Fruit fly (Drosophila melanogaster): ENCODE results near the gene CG12213.

Gene CG12213

dm6 chr3R:11974631-11975030, 7.1 kb upstream of the CG12213 start, which contains the start of gene Tango9 (continued):
- TF ChIP-seq CG30020 (tag; optimal IDR thresholded peaks at IDR 0.05) (peak; percentile 11), PHDP (tag; optimal IDR thresholded peaks at IDR 0.05) (no peak), HLH3B (GFP tag; IDR thresholded peaks at IDR 0.05) (0 out of 2 replicates have a peak, but pooled peaks have one; percentile 9), CG6683 (GFP tag; optimal IDR thresholded peaks at IDR 0.05) (no peak), dmrt11E (tag; optimal IDR thresholded peaks at IDR 0.05) (no peak), Med (GFP tag) (peak; percentile 63), Doc3 (GFP tag; IDR thresholded peaks at IDR 0.05; ENCODE audit: partially characterized antibody) (no peak), CG13424 (tag; optimal IDR thresholded peaks at IDR 0.05) (peak; percentile 1), CG13894 (tag; optimal IDR thresholded peaks at IDR 0.05) (no peak), CG9797 (GFP tag; optimal IDR thresholded peaks at IDR 0.05) (peak; percentile 84), fru (optimal IDR thresholded peaks at IDR 0.05) (no peak), CG4404 (GFP tag; IDR thresholded peaks at IDR 0.05) (no peak), nerfin-2 (GFP tag; IDR thresholded peaks at IDR 0.05; ENCODE audit: partially characterized antibody) (no peak), NC2α (GFP tag; optimal IDR thresholded peaks at IDR 0.05) (no peak), sqz (GFP tag; optimal IDR thresholded peaks at IDR 0.05) (peak; percentile 41), fd3F (GFP tag; optimal IDR thresholded peaks at IDR 0.05) (no peak), CG8944 (GFP tag; optimal IDR thresholded peaks at IDR 0.05) (no peak), CG33557 (GFP tag; optimal IDR thresholded peaks at IDR 0.05) (no peak), CG2202 (tag; optimal IDR thresholded peaks at IDR 0.05) (no peak), CG42726 (GFP tag; IDR thresholded peaks at IDR 0.05; ENCODE audit: partially characterized antibody) (no peak), CG12659 (GFP tag; optimal IDR thresholded peaks at IDR 0.05) (peak; percentile 31), D (optimal IDR thresholded peaks at IDR 0.05) (no peak), D (GFP tag; optimal IDR thresholded peaks at IDR 0.05) (no peak), stwl (tag; optimal IDR thresholded peaks at IDR 0.05) (peak; percentile 83), gsb-n (tag; optimal IDR thresholded peaks at IDR 0.05) (no peak), Ets65A (GFP tag) (no peak), CG9609 (GFP tag; optimal IDR thresholded peaks at IDR 0.05) (no peak), ab (GFP tag; optimal IDR thresholded peaks at IDR 0.05) (no peak), MESR4 (GFP tag; optimal IDR thresholded peaks at IDR 0.05) (peak; percentile 37), Jarid2 (GFP tag; optimal IDR thresholded peaks at IDR 0.05) (no peak), toy (GFP tag; IDR thresholded peaks at IDR 0.05) (no peak), br (optimal IDR thresholded peaks at IDR 0.05) (no peak), CG12942 (GFP tag; optimal IDR thresholded peaks at IDR 0.05) (no peak), CG3163 (GFP tag; optimal IDR thresholded peaks at IDR 0.05) (no peak), CG10959 (GFP tag; IDR thresholded peaks at IDR 0.05) (no peak), Drgx (GFP tag; IDR thresholded peaks at IDR 0.05) (no peak), Stat92E (GFP tag; optimal IDR thresholded peaks at IDR 0.05) (no peak), CG31441 (GFP tag; IDR thresholded peaks at IDR 0.05) (no peak), dm (GFP tag; optimal IDR thresholded peaks at IDR 0.05) (no peak), Ssrp (tag; optimal IDR thresholded peaks at IDR 0.05) (no peak), MTF-1 (GFP tag; optimal IDR thresholded peaks at IDR 0.05; ENCODE audit: borderline replicate concordance) (no peak), sim (GFP tag; IDR thresholded peaks at IDR 0.05) (no peak), odd (GFP tag; optimal IDR thresholded peaks at IDR 0.05) (no peak), mam (GFP tag; optimal IDR thresholded peaks at IDR 0.05) (no peak), esg (GFP tag; conservative IDR thresholded peaks at IDR 0.05) (no peak), Xbp1 (GFP tag; optimal IDR thresholded peaks at IDR 0.05) (no peak), CG4617 (GFP tag; optimal IDR thresholded peaks at IDR 0.05; ENCODE audit: borderline replicate concordance) (peak; percentile 45), Lhr (GFP tag; optimal IDR thresholded peaks at IDR 0.05) (peak; percentile 48), CG1647 (GFP tag; optimal IDR thresholded peaks at IDR 0.05) (no peak), CG13296 (GFP tag; optimal IDR thresholded peaks at IDR 0.05) (no peak), Bteb2 (GFP tag; optimal IDR thresholded peaks at IDR 0.05) (no peak), dpn (GFP tag; optimal IDR thresholded peaks at IDR 0.05) (peak in 1 of 2 experiments; percentile 2)
